Worm (Caenorhabditis elegans): ENCODE measurements around the gene F07H5.7.

The F07H5.7 gene

DNA sequence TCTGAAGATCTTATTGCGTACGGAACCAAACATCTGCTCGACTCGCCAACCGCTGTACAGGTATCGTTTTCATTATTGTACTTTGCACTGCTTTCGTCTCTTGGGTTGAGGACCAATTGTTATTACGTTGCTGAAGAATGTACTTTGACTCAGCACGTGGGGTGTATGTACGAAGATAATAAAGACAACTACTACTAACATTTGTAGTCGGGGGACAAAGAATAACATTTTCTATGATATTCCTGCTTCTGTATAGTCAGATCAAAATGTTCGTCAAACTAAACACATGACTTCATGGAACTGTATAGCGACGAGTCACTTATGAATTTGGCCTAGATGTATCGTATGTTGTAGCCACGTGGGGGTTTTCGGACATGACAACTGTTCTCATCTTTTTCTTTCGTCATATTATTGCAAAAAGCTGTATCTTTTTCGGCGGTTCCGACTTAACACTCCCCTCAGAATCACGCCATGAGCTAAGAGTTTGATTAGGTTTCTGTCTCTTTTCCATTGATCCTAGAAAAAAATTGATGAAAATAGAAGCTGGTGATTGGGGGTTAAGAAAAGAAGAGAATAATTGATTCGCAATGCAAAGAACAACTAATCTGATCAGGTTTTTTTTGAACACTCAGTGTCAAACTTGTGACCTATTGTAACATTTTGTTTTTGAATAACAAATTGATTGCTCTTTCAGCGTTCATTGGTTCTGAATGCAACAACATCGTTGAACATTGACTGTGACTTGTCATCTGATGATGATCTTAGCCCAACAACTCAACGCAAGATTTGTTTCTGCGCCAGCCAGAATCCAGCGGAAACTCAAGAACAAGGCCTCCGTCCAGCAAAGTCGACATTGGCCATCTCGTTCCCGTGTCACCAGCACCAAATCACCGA is 49.2 kb downstream of the F07H5.7 start:
- TF ChIP-seq blmp-1 (tag; optimal IDR thresholded peaks at IDR 0.05): peak; percentile 36
- 0 out of 2 replicates have a peak, but pooled peaks have one; percentile 24 for TF ChIP-seq grh-1 (GFP tag; IDR thresholded peaks at IDR 0.05)
- TF ChIP-seq xbp-1 (tag; optimal IDR thresholded peaks at IDR 0.05): no peak
- no peak for TF ChIP-seq ceh-82 (tag; optimal IDR thresholded peaks at IDR 0.05)
- TF ChIP-seq efl-1 (optimal IDR thresholded peaks at IDR 0.05): no peak
- peak in 1 of 2 experiments; percentile 91 for TF ChIP-seq efl-1 (GFP tag; optimal IDR thresholded peaks at IDR 0.05 in 1 of 2)
- TF ChIP-seq nhr-84 (tag; optimal IDR thresholded peaks at IDR 0.05): no peak
- no peak for TF ChIP-seq sup-37 (GFP tag; optimal IDR thresholded peaks at IDR 0.05)
- TF ChIP-seq hlh-4 (tag; optimal IDR thresholded peaks at IDR 0.05): no peak
- no peak for TF ChIP-seq lin-39 (tag; optimal IDR thresholded peaks at IDR 0.05)
- TF ChIP-seq nhr-19 (GFP tag; conservative IDR thresholded peaks at IDR 0.05): peak; percentile 90
- TF ChIP-seq hlh-17 (GFP tag; optimal IDR thresholded peaks at IDR 0.05; ENCODE audit: borderline replicate concordance): no peak
- TF ChIP-seq nhr-71 (tag; optimal IDR thresholded peaks at IDR 0.05): peak; percentile 62
- TF ChIP-seq dsc-1 (tag; optimal IDR thresholded peaks at IDR 0.05): no peak
- TF ChIP-seq ztf-4 (tag; optimal IDR thresholded peaks at IDR 0.05): peak; percentile 33
- TF ChIP-seq elt-2 (tag; optimal IDR thresholded peaks at IDR 0.05): no peak
- TF ChIP-seq aly-2 (tag; optimal IDR thresholded peaks at IDR 0.05): peak; percentile 31
- peak; percentile 9 for TF ChIP-seq C16A3.4 (tag; optimal IDR thresholded peaks at IDR 0.05)
- no peak for TF ChIP-seq unc-86 (tag; optimal IDR thresholded peaks at IDR 0.05)
- no peak for TF ChIP-seq C04F5.9 (tag; optimal IDR thresholded peaks at IDR 0.05)
- TF ChIP-seq ztf-11 (tag; optimal IDR thresholded peaks at IDR 0.05): no peak
- TF ChIP-seq nhr-20 (tag; optimal IDR thresholded peaks at IDR 0.05): peak; percentile 42
- TF ChIP-seq ceh-88 (GFP tag; IDR thresholded peaks at IDR 0.05): no peak
- TF ChIP-seq mdl-1 (tag; optimal IDR thresholded peaks at IDR 0.05): peak in 1 of 2 experiments; percentile 57
- peak; percentile 50 for TF ChIP-seq rnt-1 (tag; optimal IDR thresholded peaks at IDR 0.05)
- TF ChIP-seq unc-62 (GFP tag; optimal IDR thresholded peaks at IDR 0.05): no peak
- TF ChIP-seq hpl-2 (GFP tag; optimal IDR thresholded peaks at IDR 0.05): no peak
- no peak for TF ChIP-seq aha-1 (tag; optimal IDR thresholded peaks at IDR 0.05)
- no peak for TF ChIP-seq sox-4 (tag; optimal IDR thresholded peaks at IDR 0.05)
- TF ChIP-seq zip-4 (GFP tag; optimal IDR thresholded peaks at IDR 0.05): no peak
- TF ChIP-seq unc-130 (tag; optimal IDR thresholded peaks at IDR 0.05): peak; percentile 52
- no peak for TF ChIP-seq fos-1 (tag; optimal IDR thresholded peaks at IDR 0.05)
- TF ChIP-seq nhr-28 (tag; optimal IDR thresholded peaks at IDR 0.05): no peak
- no peak for TF ChIP-seq ceh-8 (GFP tag; optimal IDR thresholded peaks at IDR 0.05)
- TF ChIP-seq tlp-1 (tag; optimal IDR thresholded peaks at IDR 0.05): no peak
- TF ChIP-seq tbx-2 (tag; optimal IDR thresholded peaks at IDR 0.05): no peak
- TF ChIP-seq fkh-10 (GFP tag; optimal IDR thresholded peaks at IDR 0.05): no peak
- TF ChIP-seq nhr-85 (tag): peak; percentile 79
- no peak for TF ChIP-seq pag-3 (tag; optimal IDR thresholded peaks at IDR 0.05; ENCODE audit: borderline replicate concordance, insufficient read depth)
- peak; percentile 35 for TF ChIP-seq nhr-90 (tag; optimal IDR thresholded peaks at IDR 0.05; ENCODE audit: poor library complexity)
- TF ChIP-seq lir-3 (tag; optimal IDR thresholded peaks at IDR 0.05; ENCODE audit: poor library complexity): peak; percentile 31
- no peak for TF ChIP-seq jun-1 (tag; optimal IDR thresholded peaks at IDR 0.05)
- TF ChIP-seq ets-5 (GFP tag; IDR thresholded peaks at IDR 0.05): no peak
- no peak for TF ChIP-seq Y116A8C.19 (tag; optimal IDR thresholded peaks at IDR 0.05; ENCODE audit: borderline replicate concordance)
- peak; percentile 36 for TF ChIP-seq lin-14 (GFP tag; optimal IDR thresholded peaks at IDR 0.05)
- TF ChIP-seq efl-3 (GFP tag; optimal IDR thresholded peaks at IDR 0.05): no peak
- TF ChIP-seq snu-23 (GFP tag; optimal IDR thresholded peaks at IDR 0.05): peak; percentile 19
- no peak for TF ChIP-seq unc-30 (tag; optimal IDR thresholded peaks at IDR 0.05)
- no peak for TF ChIP-seq irx-1 (tag; optimal IDR thresholded peaks at IDR 0.05)
- no peak for TF ChIP-seq F16B12.6 (tag; optimal IDR thresholded peaks at IDR 0.05)
- peak in 1 of 6 experiments; percentile 59 for TF ChIP-seq elt-3 (tag; optimal IDR thresholded peaks at IDR 0.05)

All from whole organism, L1 larva.